Worm (Caenorhabditis elegans) whole organism, midembryonic: ENCODE data around the gene ets-9.

Experiments used
- T22C8.4 ChIP-seq: fragments of 200-800 bp; sonication (Bioruptor generic); IDR thresholded peaks from 2 replicates; pipeline ENCODE4 v1.3.6; 2022; ENCODE audit warnings: missing genetic modification characterization, missing compliant biosample characterization
- cog-1 ChIP-seq: sonication (generic microtip); optimal IDR thresholded peaks from 2 replicates; lab custom pipeline; 2016; ENCODE audit warnings: missing genetic modification characterization, missing compliant biosample characterization
- flt-1 ChIP-seq: fragments of 200-800 bp; sonication (Bioruptor generic); IDR thresholded peaks from 2 replicates; pipeline ENCODE4 v1.3.6; 2022; ENCODE audit warnings: missing genetic modification characterization, missing compliant biosample characterization
- klf-2 ChIP-seq: fragments of 200-800 bp; sonication (Bioruptor generic); conservative IDR thresholded peaks from 2 replicates; pipeline ENCODE4 v1.3.6; 2022; ENCODE audit warnings: missing genetic modification reagents, missing genetic modification characterization, missing compliant biosample characterization
- med-1 ChIP-seq: sonication (generic microtip); optimal IDR thresholded peaks from 2 replicates; lab custom pipeline; 2017; ENCODE audit warnings: missing genetic modification characterization, mild to moderate bottlenecking, missing compliant biosample characterization, antibody characterized with exemption, missing genetic modification reagents; ENCODE audit not compliant: insufficient read depth
- ref-1 ChIP-seq: fragments of 200-800 bp; sonication (Bioruptor generic); conservative IDR thresholded peaks from 2 replicates; pipeline ENCODE4 v1.3.6; 2022; ENCODE audit warnings: missing genetic modification reagents, missing genetic modification characterization, missing compliant biosample characterization
- tab-1 ChIP-seq: fragments of 200-800 bp; sonication (Bioruptor generic); IDR thresholded peaks from 2 replicates; pipeline ENCODE4 v1.3.6; 2022; ENCODE audit warnings: missing genetic modification characterization, missing compliant biosample characterization
- ztf-23 ChIP-seq: fragments of 200-800 bp; sonication (Bioruptor generic); IDR thresholded peaks from 2 replicates; pipeline ENCODE4 v1.3.6; 2022; ENCODE audit warnings: missing genetic modification reagents, missing genetic modification characterization, missing compliant biosample characterization
- ztf-29 ChIP-seq: fragments of 200-800 bp; sonication (Bioruptor generic); IDR thresholded peaks from 2 replicates; pipeline ENCODE4 v1.3.6; 2022; ENCODE audit warnings: missing genetic modification reagents, missing genetic modification characterization, missing compliant biosample characterization

The ets-9 gene

ce11 chrX:4252047-4252446, 27.5 kb upstream of the ets-9 start, which contains the start of gene srv-5:
Gene srv-5, plus strand, starts transcription at chrX:4252347.
- TF ChIP-seq ztf-29 (GFP tag; lab: Robert Waterston, UW) (no peak), klf-2 (no peak), ztf-23 (GFP tag; lab: Robert Waterston, UW) (no peak), med-1 (GFP tag; lab: Kevin White, UChicago) (no peak), T22C8.4 (GFP tag; lab: Robert Waterston, UW) (no peak), cog-1 (tag; lab: Kevin White, UChicago) (no peak), tab-1 (GFP tag; lab: Robert Waterston, UW) (no peak), ref-1 (GFP tag; lab: Robert Waterston, UW) (no peak), flt-1 (GFP tag; lab: Robert Waterston, UW) (no peak)

- TF ChIP-seq T22C8.4 (GFP tag; lab: Robert Waterston, UW) (peak; percentile 69; the same call in 1 of the 2 replicates), ztf-29 (GFP tag; lab: Robert Waterston, UW) (no peak), ztf-23 (GFP tag; lab: Robert Waterston, UW) (no peak), ref-1 (GFP tag; lab: Robert Waterston, UW) (no peak)
Observed at ce11 chrX:4254782-4255181, 24.7 kb upstream of the ets-9 start, which contains the start of gene taf-11.1. Gene taf-11.1, plus strand, starts transcription at chrX:4255170.

- TF ChIP-seq cog-1 (tag; lab: Kevin White, UChicago) (no peak), tab-1 (GFP tag; lab: Robert Waterston, UW) (no peak), flt-1 (GFP tag; lab: Robert Waterston, UW) (no peak), ztf-23 (GFP tag; lab: Robert Waterston, UW) (no peak), ref-1 (GFP tag; lab: Robert Waterston, UW) (no peak), klf-2 (no peak), med-1 (GFP tag; lab: Kevin White, UChicago) (no peak), T22C8.4 (GFP tag; lab: Robert Waterston, UW) (no peak), ztf-29 (GFP tag; lab: Robert Waterston, UW) (no peak)
Observed at ce11 chrX:4255366-4255765, 24.1 kb upstream of the ets-9 start.

- TF ChIP-seq ref-1 (GFP tag; lab: Robert Waterston, UW) (no peak), cog-1 (tag; lab: Kevin White, UChicago) (no peak), ztf-23 (GFP tag; lab: Robert Waterston, UW) (no peak), klf-2 (no peak), flt-1 (GFP tag; lab: Robert Waterston, UW) (no peak), tab-1 (GFP tag; lab: Robert Waterston, UW) (no peak), med-1 (GFP tag; lab: Kevin White, UChicago) (no peak), T22C8.4 (GFP tag; lab: Robert Waterston, UW) (no peak), ztf-29 (GFP tag; lab: Robert Waterston, UW) (no peak)
Observed at ce11 chrX:4256761-4257160, 22.7 kb upstream of the ets-9 start, which contains the start of gene srv-6. Gene srv-6, plus strand, starts transcription at chrX:4257061.

ce11 chrX:4260297-4260696, 19.2 kb upstream of the ets-9 start, which contains the start of gene C52B9.4:
Gene C52B9.4, plus strand, starts transcription at chrX:4260652.
- TF ChIP-seq ztf-23 (GFP tag; lab: Robert Waterston, UW) (0 out of 2 replicates have a peak, but pooled peaks have one; percentile 28), cog-1 (tag; lab: Kevin White, UChicago) (peak; percentile 17), T22C8.4 (GFP tag; lab: Robert Waterston, UW) (no peak)

ce11 chrX:4263820-4264219, 15.7 kb upstream of the ets-9 start:
- TF ChIP-seq ztf-23 (GFP tag; lab: Robert Waterston, UW) = no peak

ce11 chrX:4265283-4265907, 14.1 kb upstream of the ets-9 start, which contains the start of gene coel-1:
Gene coel-1, plus strand, starts transcription at chrX:4265663.
- TF ChIP-seq cog-1 (tag; lab: Kevin White, UChicago) (peak; percentile 41), ztf-23 (GFP tag; lab: Robert Waterston, UW) (no peak), med-1 (GFP tag; lab: Kevin White, UChicago) (no peak), flt-1 (GFP tag; lab: Robert Waterston, UW) (no peak), ztf-29 (GFP tag; lab: Robert Waterston, UW) (0 out of 2 replicates have a peak, but pooled peaks have one; percentile 33), ref-1 (GFP tag; lab: Robert Waterston, UW) (no peak), tab-1 (GFP tag; lab: Robert Waterston, UW) (no peak), klf-2 (no peak), T22C8.4 (GFP tag; lab: Robert Waterston, UW) (no peak)

- no peak for TF ChIP-seq ztf-29 (GFP tag; lab: Robert Waterston, UW)
- no peak for TF ChIP-seq ztf-23 (GFP tag; lab: Robert Waterston, UW)
- no peak for TF ChIP-seq T22C8.4 (GFP tag; lab: Robert Waterston, UW)
- TF ChIP-seq ref-1 (GFP tag; lab: Robert Waterston, UW) = no peak
- TF ChIP-seq klf-2 = no peak
- no peak for TF ChIP-seq tab-1 (GFP tag; lab: Robert Waterston, UW)
- TF ChIP-seq med-1 (GFP tag; lab: Kevin White, UChicago) = no peak
- TF ChIP-seq flt-1 (GFP tag; lab: Robert Waterston, UW) = no peak
- no peak for TF ChIP-seq cog-1 (tag; lab: Kevin White, UChicago)
Observed at ce11 chrX:4266178-4266931, 13.1 kb upstream of the ets-9 start.

ce11 chrX:4268396-4268795, 11.1 kb upstream of the ets-9 start:
- TF ChIP-seq ztf-23 (GFP tag; lab: Robert Waterston, UW) = no peak
- no peak for TF ChIP-seq ztf-29 (GFP tag; lab: Robert Waterston, UW)
- TF ChIP-seq klf-2 = no peak
- TF ChIP-seq cog-1 (tag; lab: Kevin White, UChicago) = no peak
- no peak for TF ChIP-seq T22C8.4 (GFP tag; lab: Robert Waterston, UW)
- no peak for TF ChIP-seq med-1 (GFP tag; lab: Kevin White, UChicago)
- TF ChIP-seq tab-1 (GFP tag; lab: Robert Waterston, UW) = no peak
- no peak for TF ChIP-seq ref-1 (GFP tag; lab: Robert Waterston, UW)
